Worm (Caenorhabditis elegans) whole organism, mixed stage, embryonic: Measurements from ENCODE around the gene Y51H7C.12.
"Not testable (repeated sequence)": the region's sequence is repeated elsewhere in the genome, so short reads cannot be mapped to it uniquely, and the experiment has no call there.

Experiments used
- bed-3 ChIP-seq: fragments of 200-800 bp; sonication (Bioruptor generic); optimal IDR thresholded peaks from 3 replicates; lab custom pipeline; 2018; ENCODE audit warnings: mild to moderate bottlenecking, missing genetic modification characterization, moderate library complexity, missing compliant biosample characterization
- ceh-39 ChIP-seq: fragments of 150-350 bp; optimal IDR thresholded peaks from 2 replicates; lab custom pipeline; 2014; ENCODE audit warnings: missing biosample characterization, missing genetic modification characterization
- ceh-43 ChIP-seq: fragments of 200-800 bp; sonication (Bioruptor generic); optimal IDR thresholded peaks from 2 replicates; lab custom pipeline; 2018; ENCODE audit warnings: mild to moderate bottlenecking, missing genetic modification characterization, moderate library complexity, missing compliant biosample characterization
- ceh-83 ChIP-seq: fragments of 200-800 bp; sonication (Bioruptor generic); optimal IDR thresholded peaks from 2 replicates; lab custom pipeline; 2018; ENCODE audit warnings: mild to moderate bottlenecking, missing genetic modification characterization, missing compliant biosample characterization
- cnd-1 ChIP-seq: fragments of 200-800 bp; sonication (Bioruptor generic); optimal IDR thresholded peaks from 2 replicates; lab custom pipeline; 2018; ENCODE audit warnings: mild to moderate bottlenecking, missing genetic modification characterization, missing compliant biosample characterization
- drap-1 ChIP-seq: fragments of 200-800 bp; sonication (Bioruptor generic); optimal IDR thresholded peaks from 3 replicates; lab custom pipeline; 2018; ENCODE audit warnings: mild to moderate bottlenecking, missing genetic modification characterization, missing compliant biosample characterization
- elt-1 ChIP-seq: sonication (generic microtip); optimal IDR thresholded peaks from 2 replicates; lab custom pipeline; 2017; ENCODE audit warnings: missing genetic modification characterization, mild to moderate bottlenecking, missing compliant biosample characterization, antibody characterized with exemption, moderate library complexity, borderline replicate concordance; ENCODE audit not compliant: insufficient read depth
- elt-3 ChIP-seq: fragments of 150-350 bp; optimal IDR thresholded peaks from 2 replicates; lab custom pipeline; 2014; ENCODE audit warnings: missing biosample characterization, missing genetic modification characterization
- flh-1 ChIP-seq: fragments of 200-800 bp; sonication (Bioruptor generic); optimal IDR thresholded peaks from 2 replicates; lab custom pipeline; 2018; ENCODE audit warnings: mild to moderate bottlenecking, missing genetic modification characterization, moderate library complexity, missing compliant biosample characterization
- ham-2 ChIP-seq: fragments of 200-800 bp; sonication (Bioruptor generic); optimal IDR thresholded peaks from 2 replicates; lab custom pipeline; 2018; ENCODE audit warnings: mild to moderate bottlenecking, missing genetic modification characterization, missing compliant biosample characterization
- hlh-1 ChIP-seq: fragments of 150-350 bp; optimal IDR thresholded peaks from 2 replicates; lab custom pipeline; 2014; ENCODE audit warnings: missing biosample characterization, missing genetic modification reagents, missing genetic modification characterization
- lin-13 ChIP-seq: fragments of 150-350 bp; optimal IDR thresholded peaks from 2 replicates; lab custom pipeline; 2014; ENCODE audit warnings: missing biosample characterization, missing genetic modification characterization
- lin-32 ChIP-seq: fragments of 200-800 bp; sonication (Bioruptor generic); optimal IDR thresholded peaks from 2 replicates; lab custom pipeline; 2018; ENCODE audit warnings: mild to moderate bottlenecking, missing genetic modification characterization, missing compliant biosample characterization
- lsy-2 ChIP-seq: fragments of 150-350 bp; optimal IDR thresholded peaks from 2 replicates; lab custom pipeline; 2014; ENCODE audit warnings: missing biosample characterization, missing genetic modification characterization
- mab-5 ChIP-seq: fragments of 150-350 bp; optimal IDR thresholded peaks from 2 replicates; lab custom pipeline; 2014; ENCODE audit warnings: missing biosample characterization, missing genetic modification characterization
- mep-1 ChIP-seq: fragments of 150-350 bp; optimal IDR thresholded peaks from 2 replicates; lab custom pipeline; 2017; ENCODE audit warnings: missing biosample characterization, missing genetic modification reagents, missing genetic modification characterization, inconsistent platforms
- mls-2 ChIP-seq: sonication (generic microtip); optimal IDR thresholded peaks from 2 replicates; lab custom pipeline; 2016; ENCODE audit warnings: mild to moderate bottlenecking, missing genetic modification characterization, moderate library complexity, missing compliant biosample characterization
- nhr-12 ChIP-seq: fragments of 150-350 bp; optimal IDR thresholded peaks from 2 replicates; lab custom pipeline; 2014; ENCODE audit warnings: missing biosample characterization, missing genetic modification characterization
- nhr-2 ChIP-seq: fragments of 150-350 bp; optimal IDR thresholded peaks from 2 replicates; lab custom pipeline; 2014; ENCODE audit warnings: missing biosample characterization, missing genetic modification characterization
- nhr-237 ChIP-seq: fragments of 150-350 bp; optimal IDR thresholded peaks from 2 replicates; lab custom pipeline; 2014; ENCODE audit warnings: missing biosample characterization, missing genetic modification characterization
- nhr-28 ChIP-seq: fragments of 150-350 bp; optimal IDR thresholded peaks from 2 replicates; lab custom pipeline; 2014; ENCODE audit warnings: missing biosample characterization, missing genetic modification characterization
- nhr-76 ChIP-seq: sonication (generic microtip); optimal IDR thresholded peaks from 2 replicates; lab custom pipeline; 2017; ENCODE audit warnings: missing biosample characterization, missing genetic modification characterization
- pha-4 ChIP-seq: fragments of 150-350 bp; optimal IDR thresholded peaks from 2 replicates; lab custom pipeline; 2018; ENCODE audit warnings: missing biosample characterization, missing genetic modification reagents, missing genetic modification characterization
- snpc-4 ChIP-seq: fragments of 150-350 bp; optimal IDR thresholded peaks from 2 replicates; lab custom pipeline; 2014; ENCODE audit warnings: missing biosample characterization, missing genetic modification characterization
- sptf-1 ChIP-seq: sonication (generic microtip); optimal IDR thresholded peaks from 2 replicates; lab custom pipeline; 2017; ENCODE audit warnings: mild to moderate bottlenecking, missing genetic modification characterization, moderate library complexity, missing compliant biosample characterization
- tbx-8 ChIP-seq: fragments of 200-800 bp; sonication (Bioruptor generic); optimal IDR thresholded peaks from 2 replicates; lab custom pipeline; 2018; ENCODE audit warnings: mild to moderate bottlenecking, missing genetic modification characterization, moderate library complexity, missing compliant biosample characterization
- unc-120 ChIP-seq: sonication (generic microtip); optimal IDR thresholded peaks from 2 replicates; lab custom pipeline; 2017; ENCODE audit warnings: missing genetic modification characterization, missing compliant biosample characterization; ENCODE audit not compliant: poor library complexity, severe bottlenecking
- unc-39 ChIP-seq: fragments of 150-350 bp; optimal IDR thresholded peaks from 2 replicates; lab custom pipeline; 2014; ENCODE audit warnings: missing biosample characterization, missing genetic modification characterization
- unc-62 ChIP-seq: fragments of 150-350 bp; optimal IDR thresholded peaks from 2 replicates; lab custom pipeline; 2014; ENCODE audit warnings: missing biosample characterization, missing genetic modification reagents, missing genetic modification characterization
- zip-8 ChIP-seq: fragments of 150-350 bp; optimal IDR thresholded peaks from 2 replicates; lab custom pipeline; 2014; ENCODE audit warnings: missing biosample characterization, missing genetic modification characterization
- ztf-11 ChIP-seq: fragments of 150-350 bp; optimal IDR thresholded peaks from 2 replicates; lab custom pipeline; 2014; ENCODE audit warnings: missing biosample characterization, missing genetic modification characterization

Y51H7C.12 gene

ce11 chrII:1446696-1447293 lies at the start of gene Y51H7C.12:
Y51H7C.12 (minus strand) TSS chrII:1446746.
- not testable (repeated sequence) for TF ChIP-seq ceh-39 (tag; lab: Kevin White, UChicago); flh-1; zip-8 (tag; lab: Kevin White, UChicago)

ce11 chrII:1490813-1491212 lies 44.3 kb upstream of the Y51H7C.12 start:
- no peak for TF ChIP-seq snpc-4 (tag; lab: Kevin White, UChicago)
- TF ChIP-seq lin-13 (tag; lab: Kevin White, UChicago) = no peak
- TF ChIP-seq unc-39 (tag; lab: Kevin White, UChicago) = no peak
- TF ChIP-seq cnd-1 (tag; lab: Kevin White, UChicago) = no peak
- TF ChIP-seq unc-62 = no peak
- TF ChIP-seq unc-120 (tag; lab: Kevin White, UChicago) = no peak
- no peak for TF ChIP-seq tbx-8 (GFP tag; lab: Kevin White, UChicago)
- TF ChIP-seq hlh-1 = no peak
- no peak for TF ChIP-seq zip-8 (tag; lab: Kevin White, UChicago)
- no peak for TF ChIP-seq ceh-39 (tag; lab: Kevin White, UChicago)
- TF ChIP-seq bed-3 = no peak
- no peak for TF ChIP-seq ham-2 (GFP tag; lab: Kevin White, UChicago)
- TF ChIP-seq nhr-237 (tag; lab: Kevin White, UChicago) = no peak
- no peak for TF ChIP-seq drap-1 (GFP tag; lab: Kevin White, UChicago)
- no peak for TF ChIP-seq lin-32 (GFP tag; lab: Kevin White, UChicago)
- no peak for TF ChIP-seq ceh-43
- no peak for TF ChIP-seq mls-2 (tag; lab: Kevin White, UChicago)
- TF ChIP-seq ceh-83 (GFP tag; lab: Kevin White, UChicago) = no peak
- TF ChIP-seq elt-1 (tag; lab: Kevin White, UChicago) = no peak
- TF ChIP-seq, all 35 proteins: peak for 0

ce11 chrII:1482419-1482818 lies 35.9 kb upstream of the Y51H7C.12 start:
- TF ChIP-seq lin-32 (GFP tag; lab: Kevin White, UChicago) (no peak), ceh-39 (tag; lab: Kevin White, UChicago) (no peak), ztf-11 (tag; lab: Kevin White, UChicago) (no peak), pha-4 (tag; lab: Kevin White, UChicago) (no peak), lin-13 (tag; lab: Kevin White, UChicago) (no peak), lsy-2 (tag; lab: Kevin White, UChicago) (no peak), elt-1 (tag; lab: Kevin White, UChicago) (no peak), drap-1 (GFP tag; lab: Kevin White, UChicago) (no peak), mep-1 (tag; lab: Kevin White, UChicago) (no peak), nhr-2 (no peak), bed-3 (no peak)
- TF ChIP-seq, all 35 proteins: peak for 0

- TF ChIP-seq lsy-2 (tag; lab: Kevin White, UChicago) (no peak), nhr-12 (tag; lab: Kevin White, UChicago) (no peak), mab-5 (tag; lab: Kevin White, UChicago) (no peak), unc-62 (no peak), ceh-43 (no peak)
- TF ChIP-seq, all 35 proteins: peak for 0
Observed at ce11 chrII:1481660-1482059, 35.1 kb upstream of the Y51H7C.12 start.

- TF ChIP-seq unc-62 (no peak), sptf-1 (tag; lab: Kevin White, UChicago) (no peak), lsy-2 (tag; lab: Kevin White, UChicago) (no peak), pha-4 (tag; lab: Kevin White, UChicago) (no peak), cnd-1 (tag; lab: Kevin White, UChicago) (no peak), ceh-83 (GFP tag; lab: Kevin White, UChicago) (no peak), nhr-237 (tag; lab: Kevin White, UChicago) (no peak), nhr-28 (no peak), snpc-4 (tag; lab: Kevin White, UChicago) (no peak), ceh-43 (no peak), nhr-76 (tag; lab: Kevin White, UChicago) (no peak), elt-3 (tag; lab: Kevin White, UChicago) (no peak), lin-32 (GFP tag; lab: Kevin White, UChicago) (no peak)
Observed at ce11 chrII:1478522-1478921, 32.0 kb upstream of the Y51H7C.12 start.
